Worm (Caenorhabditis elegans) whole organism, L4/young adult: ENCODE data around the gene lin-12.

Experiments used
- W03F9.2 ChIP-seq: fragments of 150-350 bp; optimal IDR thresholded peaks from 2 replicates; lab custom pipeline; 2014; ENCODE audit warnings: missing biosample characterization, missing genetic modification characterization
- dao-5 ChIP-seq: sonication (generic microtip); optimal IDR thresholded peaks from 2 replicates; lab custom pipeline; 2016; ENCODE audit warnings: missing genotype, missing genetic modification characterization, moderate library complexity, missing compliant biosample characterization

DNA sequence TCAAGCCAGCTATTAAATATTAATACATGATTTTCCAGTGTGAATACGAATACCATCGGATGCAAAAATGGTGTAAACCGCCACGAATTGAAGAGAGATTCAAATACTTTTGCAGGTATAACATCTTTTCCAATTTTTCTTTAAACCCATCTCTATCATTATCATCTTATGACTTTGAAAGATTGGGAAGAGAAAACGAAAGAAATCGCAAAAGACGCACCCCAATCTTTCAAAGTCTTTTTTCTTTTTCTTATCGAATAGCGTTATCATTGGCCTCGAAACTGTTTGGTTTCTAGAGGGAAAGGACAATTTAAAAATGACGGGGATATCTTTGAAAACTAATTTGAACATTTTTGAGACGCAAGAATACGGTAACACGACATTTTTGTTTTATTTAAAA is 34.4 kb upstream of the lin-12 start:
- TF ChIP-seq dao-5 (tag; lab: Kevin White, UChicago) = no peak
- TF ChIP-seq W03F9.2 (tag; lab: Kevin White, UChicago) = no peak
